Worm (Caenorhabditis elegans): ENCODE measurements around the gene C35A11.2.

ce11 chrV:5427860-5428259 is 41.8 kb downstream of the C35A11.2 start, which contains the start of gene rhr-1:
- TF ChIP-seq him-1 (tag; optimal IDR thresholded peaks at IDR 0.05) = no peak
- no peak for TF ChIP-seq W03F9.2 (tag; optimal IDR thresholded peaks at IDR 0.05)

Data from whole organism, L4/young adult.